Worm (Caenorhabditis elegans): ENCODE data around the gene fbl-1.

Gene fbl-1

DNA sequence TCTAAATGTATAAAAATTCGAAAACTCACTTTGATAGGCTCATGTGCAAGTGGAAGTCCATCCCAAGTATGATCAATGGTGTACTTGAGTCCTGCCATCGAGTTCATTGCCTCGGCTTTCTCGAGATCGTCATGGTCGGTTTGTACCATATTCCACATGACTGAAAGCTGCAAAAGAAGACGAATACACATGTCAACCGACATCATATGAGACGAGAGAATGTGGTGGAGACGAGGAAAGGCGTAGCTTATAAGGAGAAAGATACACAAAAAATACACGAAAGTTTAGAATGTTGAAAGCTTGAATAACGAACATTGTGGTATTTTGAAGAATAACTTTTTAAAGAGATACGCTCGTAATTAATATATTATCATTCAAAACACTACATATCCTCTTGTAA, 27.8 kb upstream of the fbl-1 start, which contains the start of gene C33A12.3:
Gene C33A12.3, minus strand, starts transcription at position 167 of the 400 bp plus-strand sequence.
- TF ChIP-seq sptf-1 (tag; optimal IDR thresholded peaks at IDR 0.05) (no peak), tbx-8 (GFP tag; optimal IDR thresholded peaks at IDR 0.05) (no peak), nhr-237 (tag; optimal IDR thresholded peaks at IDR 0.05) (no peak), pha-4 (tag; optimal IDR thresholded peaks at IDR 0.05) (no peak), elt-3 (tag; optimal IDR thresholded peaks at IDR 0.05) (no peak), blmp-1 (tag; optimal IDR thresholded peaks at IDR 0.05) (no peak), cnd-1 (tag; optimal IDR thresholded peaks at IDR 0.05) (no peak), snpc-4 (tag; optimal IDR thresholded peaks at IDR 0.05) (no peak), unc-39 (tag; optimal IDR thresholded peaks at IDR 0.05) (no peak), nhr-2 (tag; optimal IDR thresholded peaks at IDR 0.05) (no peak), lsy-2 (tag; optimal IDR thresholded peaks at IDR 0.05) (no peak)

DNA sequence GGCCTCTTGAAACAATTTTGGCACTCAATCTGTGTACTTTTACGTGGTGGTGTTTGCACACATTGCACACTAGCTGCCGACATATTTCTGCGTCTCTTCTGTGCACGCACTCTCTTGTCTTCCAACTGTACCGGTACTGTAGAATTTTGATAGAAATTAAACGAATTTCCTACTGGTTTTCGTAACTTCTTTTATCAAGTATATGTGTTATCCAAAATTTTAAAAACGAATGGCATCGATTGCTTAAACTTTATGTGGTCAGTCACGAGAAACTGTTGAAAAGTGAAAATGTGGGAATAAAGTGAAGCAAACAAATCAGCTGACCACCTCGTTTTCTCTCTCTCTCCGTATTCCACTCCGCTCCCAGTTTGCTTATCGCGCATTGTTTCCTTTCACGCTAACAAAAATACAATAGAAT, 27.2 kb upstream of the fbl-1 start:
- no peak for TF ChIP-seq ztf-11 (tag; optimal IDR thresholded peaks at IDR 0.05)
- TF ChIP-seq cnd-1 (tag; optimal IDR thresholded peaks at IDR 0.05), result no peak
- peak; percentile 32 for TF ChIP-seq lsy-2 (tag; optimal IDR thresholded peaks at IDR 0.05)
- TF ChIP-seq bed-3 (GFP tag; optimal IDR thresholded peaks at IDR 0.05), result no peak
- TF ChIP-seq snpc-4 (tag; optimal IDR thresholded peaks at IDR 0.05), result no peak
- TF ChIP-seq mep-1 (tag; optimal IDR thresholded peaks at IDR 0.05), result no peak
- TF ChIP-seq unc-62 (GFP tag; optimal IDR thresholded peaks at IDR 0.05), result no peak
- peak; percentile 41 for TF ChIP-seq ces-1 (GFP tag; optimal IDR thresholded peaks at IDR 0.05)
- peak; percentile 67 for TF ChIP-seq ham-2 (GFP tag; optimal IDR thresholded peaks at IDR 0.05)
- no peak for TF ChIP-seq flh-1 (GFP tag; optimal IDR thresholded peaks at IDR 0.05)
- TF ChIP-seq nhr-2 (tag; optimal IDR thresholded peaks at IDR 0.05), result no peak
- peak; percentile 51 for TF ChIP-seq blmp-1 (tag; optimal IDR thresholded peaks at IDR 0.05)

DNA sequence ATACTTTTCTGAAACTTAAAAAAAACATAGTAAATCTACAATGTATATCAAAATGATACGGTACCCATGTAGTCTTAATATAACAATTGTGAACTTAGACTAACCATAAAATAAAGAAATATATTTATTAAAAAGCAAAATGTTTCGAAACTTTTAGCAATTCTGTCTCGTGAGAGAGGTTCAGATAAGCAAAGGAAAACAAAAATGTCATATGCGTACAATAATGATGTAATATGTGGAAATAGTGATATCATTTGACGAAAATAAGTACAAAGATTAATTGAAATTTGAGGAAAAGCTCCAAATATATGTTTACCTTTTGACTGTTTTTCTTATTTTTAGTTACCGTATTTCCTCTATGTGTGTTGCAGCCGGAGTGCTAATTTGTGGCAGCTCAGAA, 26.5 kb upstream of the fbl-1 start:
- no peak for TF ChIP-seq pha-4 (tag; optimal IDR thresholded peaks at IDR 0.05)
- TF ChIP-seq nhr-12 (tag; optimal IDR thresholded peaks at IDR 0.05), result no peak
- TF ChIP-seq zip-8 (tag; optimal IDR thresholded peaks at IDR 0.05), result no peak
- no peak for TF ChIP-seq ztf-11 (tag; optimal IDR thresholded peaks at IDR 0.05)
- no peak for TF ChIP-seq mls-2 (tag; optimal IDR thresholded peaks at IDR 0.05)
- TF ChIP-seq snpc-4 (tag; optimal IDR thresholded peaks at IDR 0.05), result no peak
- TF ChIP-seq cnd-1 (tag; optimal IDR thresholded peaks at IDR 0.05), result no peak
- no peak for TF ChIP-seq tbx-8 (GFP tag; optimal IDR thresholded peaks at IDR 0.05)
- TF ChIP-seq lin-32 (GFP tag; optimal IDR thresholded peaks at IDR 0.05), result no peak
- no peak for TF ChIP-seq ham-2 (GFP tag; optimal IDR thresholded peaks at IDR 0.05)
- no peak for TF ChIP-seq blmp-1 (tag; optimal IDR thresholded peaks at IDR 0.05)
- no peak for TF ChIP-seq elt-3 (tag; optimal IDR thresholded peaks at IDR 0.05)
- no peak for TF ChIP-seq sem-2 (GFP tag; optimal IDR thresholded peaks at IDR 0.05)
- no peak for TF ChIP-seq hlh-1 (tag; optimal IDR thresholded peaks at IDR 0.05)
- no peak for TF ChIP-seq nhr-2 (tag; optimal IDR thresholded peaks at IDR 0.05)

DNA sequence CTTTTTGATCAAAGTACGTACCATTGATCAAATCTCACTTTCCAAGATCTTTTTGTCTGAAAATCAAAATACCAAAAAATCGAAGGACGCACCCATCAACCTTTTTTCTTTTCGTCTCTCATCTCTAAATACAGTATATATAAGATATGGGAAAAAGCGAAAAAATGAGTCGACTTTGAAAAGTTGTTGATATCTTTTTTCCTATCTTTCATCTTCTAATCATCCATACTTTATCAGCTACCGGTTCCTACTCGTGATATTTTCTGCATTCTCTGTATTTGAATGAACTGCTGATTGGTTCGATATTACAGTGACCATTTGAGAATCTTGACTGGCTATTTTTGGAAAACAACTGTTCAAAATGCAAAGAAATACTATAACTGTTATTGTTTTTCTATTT, 23.8 kb upstream of the fbl-1 start, which contains the start of gene C33A12.19:
Gene C33A12.19, plus strand, starts transcription at position 169 of the 400 bp plus-strand sequence.
- TF ChIP-seq snpc-4 (tag; optimal IDR thresholded peaks at IDR 0.05) (no peak), ham-2 (GFP tag; optimal IDR thresholded peaks at IDR 0.05) (no peak), lin-13 (tag; optimal IDR thresholded peaks at IDR 0.05) (no peak), nhr-28 (tag; optimal IDR thresholded peaks at IDR 0.05) (no peak), elt-1 (tag; optimal IDR thresholded peaks at IDR 0.05; ENCODE audit: borderline replicate concordance, insufficient read depth) (no peak), unc-120 (tag; optimal IDR thresholded peaks at IDR 0.05; ENCODE audit: poor library complexity, severe bottlenecking) (no peak), sptf-1 (tag; optimal IDR thresholded peaks at IDR 0.05) (no peak), tbx-8 (GFP tag; optimal IDR thresholded peaks at IDR 0.05) (no peak), elt-3 (tag; optimal IDR thresholded peaks at IDR 0.05) (no peak), unc-39 (tag; optimal IDR thresholded peaks at IDR 0.05) (no peak), zip-8 (tag; optimal IDR thresholded peaks at IDR 0.05) (no peak), mep-1 (tag; optimal IDR thresholded peaks at IDR 0.05) (no peak), ceh-83 (GFP tag; optimal IDR thresholded peaks at IDR 0.05) (no peak), mab-5 (tag; optimal IDR thresholded peaks at IDR 0.05) (no peak), bed-3 (GFP tag; optimal IDR thresholded peaks at IDR 0.05) (no peak), mls-2 (tag; optimal IDR thresholded peaks at IDR 0.05) (no peak), sem-2 (GFP tag; optimal IDR thresholded peaks at IDR 0.05) (no peak), cnd-1 (tag; optimal IDR thresholded peaks at IDR 0.05) (no peak), M03D4.4 (tag; optimal IDR thresholded peaks at IDR 0.05) (no peak), unc-62 (GFP tag; optimal IDR thresholded peaks at IDR 0.05) (no peak)

DNA sequence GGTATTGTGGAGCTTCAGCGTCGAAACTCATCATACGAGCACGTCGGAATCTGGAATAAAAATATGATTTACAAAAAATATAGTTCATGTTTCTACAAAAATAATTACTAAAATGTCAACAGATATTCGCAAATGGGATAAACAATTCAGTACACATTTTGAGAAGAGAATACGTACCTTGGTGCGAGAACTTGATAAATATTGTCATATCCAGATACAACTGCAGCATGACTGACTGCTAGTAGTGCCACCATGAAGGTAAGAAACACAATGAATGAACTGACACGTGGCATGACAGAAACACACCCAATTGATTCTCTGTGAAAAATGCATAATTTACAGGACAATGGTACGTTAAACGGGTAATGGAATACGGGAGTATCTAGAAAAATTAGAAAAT, 22.0 kb upstream of the fbl-1 start, which contains the start of gene nlp-35:
Gene nlp-35, minus strand, starts transcription at position 319 of the 400 bp plus-strand sequence.
- TF ChIP-seq bed-3 (GFP tag; optimal IDR thresholded peaks at IDR 0.05), result no peak
- TF ChIP-seq ceh-39 (tag; optimal IDR thresholded peaks at IDR 0.05), result no peak
- TF ChIP-seq ces-1 (GFP tag; optimal IDR thresholded peaks at IDR 0.05), result no peak
- no peak for TF ChIP-seq unc-39 (tag; optimal IDR thresholded peaks at IDR 0.05)
- TF ChIP-seq blmp-1 (tag; optimal IDR thresholded peaks at IDR 0.05), result no peak
- TF ChIP-seq nhr-2 (tag; optimal IDR thresholded peaks at IDR 0.05), result no peak
- no peak for TF ChIP-seq lin-32 (GFP tag; optimal IDR thresholded peaks at IDR 0.05)
- no peak for TF ChIP-seq ceh-43 (GFP tag; optimal IDR thresholded peaks at IDR 0.05)
- no peak for TF ChIP-seq flh-1 (GFP tag; optimal IDR thresholded peaks at IDR 0.05)
- TF ChIP-seq ztf-11 (tag; optimal IDR thresholded peaks at IDR 0.05), result no peak
- no peak for TF ChIP-seq hlh-1 (tag; optimal IDR thresholded peaks at IDR 0.05)
- no peak for TF ChIP-seq drap-1 (GFP tag; optimal IDR thresholded peaks at IDR 0.05)
- no peak for TF ChIP-seq zip-8 (tag; optimal IDR thresholded peaks at IDR 0.05)
- no peak for TF ChIP-seq tbx-8 (GFP tag; optimal IDR thresholded peaks at IDR 0.05)
